Fruit fly (Drosophila melanogaster) whole organism, embryonic: Measurements from ENCODE around the gene CG32425.

Experiments
- B-H1 ChIP-seq: fragments of 200-800 bp; sonication (Bioruptor generic); IDR thresholded peaks from 3 replicates; pipeline ENCODE4 v1.3.6; 2022; ENCODE audit warnings: missing biosample characterization, missing genetic modification characterization
- CG10321 ChIP-seq: fragments of 200-800 bp; sonication (Bioruptor generic); IDR thresholded peaks from 2 replicates; pipeline ENCODE4 v1.3.6; 2022; ENCODE audit warnings: missing biosample characterization, missing genetic modification characterization
- CG11085 ChIP-seq: fragments of 200-800 bp; sonication (Bioruptor generic); IDR thresholded peaks from 2 replicates; pipeline ENCODE4 v1.3.6; 2022; ENCODE audit warnings: missing biosample characterization, missing genetic modification characterization
- CG11398 ChIP-seq: fragments of 200-800 bp; sonication (Bioruptor generic); optimal IDR thresholded peaks from 2 replicates; lab custom pipeline; 2016; ENCODE audit warnings: missing biosample characterization, missing genetic modification characterization
- CG11560 ChIP-seq: fragments of 200-800 bp; sonication (Bioruptor generic); IDR thresholded peaks from 3 replicates; pipeline ENCODE4 v1.3.6; 2022; ENCODE audit warnings: missing biosample characterization, missing genetic modification characterization
- CG11695 ChIP-seq: fragments of 200-800 bp; sonication (Bioruptor generic); IDR thresholded peaks from 3 replicates; pipeline ENCODE4 v1.3.6; 2022; ENCODE audit warnings: missing biosample characterization, missing genetic modification characterization
- CG11696 ChIP-seq: fragments of 200-800 bp; sonication (Bioruptor generic); IDR thresholded peaks from 2 replicates; pipeline ENCODE4 v1.3.6; 2022; ENCODE audit warnings: missing biosample characterization, missing genetic modification characterization
- CG12391 ChIP-seq: fragments of 200-800 bp; sonication (Bioruptor generic); optimal IDR thresholded peaks from 3 replicates; lab custom pipeline; 2018; ENCODE audit warnings: missing biosample characterization, mild to moderate bottlenecking, missing genetic modification characterization, moderate library complexity
- CG16813 ChIP-seq: fragments of 200-800 bp; sonication (Bioruptor generic); IDR thresholded peaks from 3 replicates; pipeline ENCODE4 v1.3.6; 2022; ENCODE audit warnings: missing biosample characterization, missing genetic modification characterization; ENCODE audit not compliant: partially characterized antibody
- CG17361 ChIP-seq: fragments of 200-800 bp; sonication (Bioruptor generic); IDR thresholded peaks from 3 replicates; pipeline ENCODE4 v1.3.6; 2022; ENCODE audit warnings: missing biosample characterization, missing genetic modification characterization
- CG17385 ChIP-seq: fragments of 200-800 bp; sonication (Bioruptor generic); optimal IDR thresholded peaks from 3 replicates; lab custom pipeline; 2018; ENCODE audit warnings: missing biosample characterization, mild to moderate bottlenecking, missing genetic modification characterization
- CG17912 ChIP-seq: fragments of 200-800 bp; sonication (Bioruptor generic); optimal IDR thresholded peaks from 2 replicates; lab custom pipeline; 2018; ENCODE audit warnings: missing biosample characterization, mild to moderate bottlenecking, missing genetic modification characterization
- CG31441 ChIP-seq: fragments of 200-800 bp; sonication (Bioruptor generic); IDR thresholded peaks from 2 replicates; pipeline ENCODE4 v1.3.6; 2022; ENCODE audit warnings: missing biosample characterization, missing genetic modification characterization
- CG34376 ChIP-seq: fragments of 200-800 bp; sonication (Bioruptor generic); optimal IDR thresholded peaks from 2 replicates; lab custom pipeline; 2018; ENCODE audit warnings: missing biosample characterization, mild to moderate bottlenecking, missing genetic modification characterization
- CG34422 ChIP-seq: fragments of 200-800 bp; sonication (Bioruptor generic); IDR thresholded peaks from 3 replicates; pipeline ENCODE4 v1.3.6; 2022; ENCODE audit warnings: missing biosample characterization, missing genetic modification characterization
- CG7839 ChIP-seq: fragments of 200-800 bp; sonication (Bioruptor generic); optimal IDR thresholded peaks from 3 replicates; lab custom pipeline; 2018; ENCODE audit warnings: missing biosample characterization, mild to moderate bottlenecking, missing genetic modification characterization, moderate library complexity
- CoRest ChIP-seq: fragments of 200-800 bp; sonication (Bioruptor generic); optimal IDR thresholded peaks from 3 replicates; lab custom pipeline; 2018; ENCODE audit warnings: missing biosample characterization, mild to moderate bottlenecking, missing genetic modification characterization, moderate library complexity
- Dek ChIP-seq: fragments of 200-800 bp; sonication (Bioruptor generic); optimal IDR thresholded peaks from 3 replicates; lab custom pipeline; 2019; ENCODE audit warnings: missing biosample characterization, mild to moderate bottlenecking, missing genetic modification characterization, moderate library complexity
- Fer3 ChIP-seq: fragments of 200-800 bp; sonication (Bioruptor generic); optimal IDR thresholded peaks from 2 replicates; lab custom pipeline; 2018; ENCODE audit warnings: missing biosample characterization, mild to moderate bottlenecking, missing genetic modification characterization, moderate library complexity
- HLH3B ChIP-seq: fragments of 200-800 bp; sonication (Bioruptor generic); IDR thresholded peaks from 2 replicates; pipeline ENCODE4 v1.3.6; 2022; ENCODE audit warnings: missing biosample characterization, missing genetic modification characterization
- HLH4C ChIP-seq: fragments of 200-800 bp; sonication (Bioruptor generic); IDR thresholded peaks from 3 replicates; pipeline ENCODE4 v1.3.6; 2022; ENCODE audit warnings: missing biosample characterization, missing genetic modification characterization; ENCODE audit not compliant: partially characterized antibody
- Hand ChIP-seq: fragments of 200-800 bp; sonication (Bioruptor generic); optimal IDR thresholded peaks from 2 replicates; lab custom pipeline; 2017; ENCODE audit warnings: mild to moderate bottlenecking, missing biosample characterization, missing genetic modification reagents, missing genetic modification characterization
- HmgD ChIP-seq: fragments of 200-800 bp; sonication (Bioruptor generic); optimal IDR thresholded peaks from 3 replicates; lab custom pipeline; 2016; ENCODE audit warnings: missing biosample characterization, missing genetic modification characterization
- Meics ChIP-seq: fragments of 200-800 bp; sonication (Bioruptor generic); optimal IDR thresholded peaks from 2 replicates; lab custom pipeline; 2017; ENCODE audit warnings: missing biosample characterization, mild to moderate bottlenecking, missing genetic modification characterization
- NC2α ChIP-seq: fragments of 200-800 bp; sonication (Bioruptor generic); optimal IDR thresholded peaks from 2 replicates; lab custom pipeline; 2016; ENCODE audit warnings: missing biosample characterization, missing genetic modification characterization
- Oaz ChIP-seq: fragments of 200-800 bp; sonication (Bioruptor generic); IDR thresholded peaks from 2 replicates; pipeline ENCODE4 v1.3.6; 2022; ENCODE audit warnings: missing biosample characterization, missing genetic modification characterization
- Rfx ChIP-seq: fragments of 200-800 bp; sonication (Bioruptor generic); IDR thresholded peaks from 2 replicates; pipeline ENCODE4 v1.3.6; 2022; ENCODE audit warnings: missing biosample characterization, missing genetic modification characterization
- bigmax ChIP-seq: fragments of 200-800 bp; sonication (Bioruptor generic); optimal IDR thresholded peaks from 2 replicates; lab custom pipeline; 2018; ENCODE audit warnings: missing biosample characterization, mild to moderate bottlenecking, missing genetic modification characterization
- dati ChIP-seq: fragments of 200-800 bp; sonication (Bioruptor generic); IDR thresholded peaks from 2 replicates; pipeline ENCODE4 v1.3.6; 2022; ENCODE audit warnings: missing biosample characterization, missing genetic modification characterization
- ewg ChIP-seq: fragments of 200-800 bp; sonication (Bioruptor generic); optimal IDR thresholded peaks from 3 replicates; lab custom pipeline; 2017; ENCODE audit warnings: mild to moderate bottlenecking, missing biosample characterization, missing genetic modification reagents, missing genetic modification characterization
- fd102C ChIP-seq: fragments of 200-800 bp; sonication (Bioruptor generic); optimal IDR thresholded peaks from 2 replicates; lab custom pipeline; 2018; ENCODE audit warnings: missing biosample characterization, mild to moderate bottlenecking, missing genetic modification characterization, moderate library complexity
- gfzf ChIP-seq: fragments of 200-800 bp; sonication (Bioruptor generic); optimal IDR thresholded peaks from 2 replicates; lab custom pipeline; 2016; ENCODE audit warnings: missing biosample characterization, mild to moderate bottlenecking, missing genetic modification characterization, moderate library complexity
- hbn ChIP-seq: fragments of 200-800 bp; sonication (Bioruptor generic); IDR thresholded peaks from 2 replicates; pipeline ENCODE4 v1.3.6; 2022; ENCODE audit warnings: missing biosample characterization, missing genetic modification characterization; ENCODE audit not compliant: partially characterized antibody
- lov ChIP-seq, 2 experiments: fragments of 200-800 bp in 1 of 2; fragments of >200 bp in 1 of 2; sonication (Bioruptor generic) in 1 of 2; IDR thresholded peaks in 1 of 2; optimal IDR thresholded peaks in 1 of 2; 2 replicates in 1 of 2; 3 replicates in 1 of 2; pipeline versions ENCODE4 v1.3.6 to Lab custom; 2017 to 2022; ENCODE audit warnings: missing biosample characterization in 1 of 2, missing genetic modification characterization in 1 of 2
- nerfin-1 ChIP-seq: fragments of 200-800 bp; sonication (Bioruptor generic); optimal IDR thresholded peaks from 3 replicates; lab custom pipeline; 2019; ENCODE audit warnings: missing biosample characterization, mild to moderate bottlenecking, missing genetic modification characterization, moderate library complexity
- otp ChIP-seq: fragments of 200-800 bp; sonication (Bioruptor generic); IDR thresholded peaks from 3 replicates; pipeline ENCODE4, ENCODE4 v1.3.6; 2022; ENCODE audit warnings: missing biosample characterization, missing genetic modification characterization
- pita ChIP-seq: fragments of 200-800 bp; sonication (Bioruptor generic); optimal IDR thresholded peaks from 2 replicates; lab custom pipeline; 2017; ENCODE audit warnings: missing biosample characterization, mild to moderate bottlenecking, missing genetic modification characterization
- ranshi ChIP-seq: fragments of 200-800 bp; sonication (Bioruptor generic); IDR thresholded peaks from 2 replicates; pipeline ENCODE4 v1.3.6; 2022; ENCODE audit warnings: missing biosample characterization, missing genetic modification characterization
- salm ChIP-seq: fragments of 200-800 bp; sonication (Bioruptor generic); optimal IDR thresholded peaks from 2 replicates; lab custom pipeline; 2018; ENCODE audit warnings: missing biosample characterization, mild to moderate bottlenecking, missing genetic modification characterization
- sim ChIP-seq: fragments of 200-800 bp; sonication (Bioruptor generic); IDR thresholded peaks from 2 replicates; pipeline ENCODE4 v1.3.6; 2022; ENCODE audit warnings: missing biosample characterization, missing genetic modification characterization
- so ChIP-seq: fragments of 200-800 bp; sonication (Bioruptor generic); IDR thresholded peaks from 3 replicates; pipeline ENCODE4 v1.3.6; 2022; ENCODE audit warnings: missing biosample characterization, missing genetic modification characterization
- sr ChIP-seq: fragments of 200-800 bp; sonication (Bioruptor generic); IDR thresholded peaks from 3 replicates; pipeline ENCODE4 v1.3.6; 2022; ENCODE audit warnings: missing biosample characterization, missing genetic modification characterization
- sug ChIP-seq: fragments of 200-800 bp; optimal IDR thresholded peaks from 2 replicates; lab custom pipeline; 2019; ENCODE audit warnings: missing biosample characterization, mild to moderate bottlenecking, missing genetic modification characterization, moderate library complexity
- usp ChIP-seq: fragments of >200 bp; optimal IDR thresholded peaks from 2 replicates; lab custom pipeline; 2017; ENCODE audit warnings: missing biosample characterization, missing genetic modification characterization
- wek ChIP-seq: fragments of 200-800 bp; sonication (Bioruptor generic); optimal IDR thresholded peaks from 3 replicates; lab custom pipeline; 2018; ENCODE audit warnings: missing biosample characterization, mild to moderate bottlenecking, missing genetic modification characterization, moderate library complexity
- zen2 ChIP-seq: fragments of 200-800 bp; sonication (Bioruptor generic); IDR thresholded peaks from 3 replicates; pipeline ENCODE4 v1.3.6; 2022; ENCODE audit warnings: missing biosample characterization, missing genetic modification characterization; ENCODE audit not compliant: partially characterized antibody
- zf30C ChIP-seq: fragments of 200-800 bp; sonication (Bioruptor generic); optimal IDR thresholded peaks from 3 replicates; lab custom pipeline; 2018; ENCODE audit warnings: missing biosample characterization, mild to moderate bottlenecking, missing genetic modification characterization

Gene CG32425

dm6 chr3L:20497124-20497996 lies at the start of gene CG32425 (continued):
- TF ChIP-seq HLH3B = no peak
- TF ChIP-seq nerfin-1 (tag; lab: Kevin White, UChicago) = peak; percentile 8
- 0 out of 2 replicates have a peak, but pooled peaks have one; percentile 9 for TF ChIP-seq CG31441
- no peak for TF ChIP-seq Oaz (GFP tag; lab: Robert Waterston, UW)
- TF ChIP-seq Rfx (GFP tag; lab: Robert Waterston, UW) = peak; percentile 36; the same call in 1 of the 2 replicates
- no peak for TF ChIP-seq HLH4C
- TF ChIP-seq Dek = peak; percentile 2
- peak; percentile 75 for TF ChIP-seq CG17385 (GFP tag; lab: Kevin White, UChicago)
- TF ChIP-seq CG34422 (GFP tag; lab: Robert Waterston, UW) = peak; percentile 55; the same call in 2 of the 3 replicates
- TF ChIP-seq dati (GFP tag; lab: Robert Waterston, UW) = no peak
- peak; percentile 36 for TF ChIP-seq CoRest (tag; lab: Kevin White, UChicago)
- peak; percentile 33 for TF ChIP-seq Fer3 (tag; lab: Kevin White, UChicago)
- 0 out of 3 replicates have a peak, but pooled peaks have one; percentile 21 for TF ChIP-seq CG17361
- no peak for TF ChIP-seq CG11085
- no peak for TF ChIP-seq Hand (GFP tag; lab: Kevin White, UChicago)
- TF ChIP-seq ewg = no peak
- no peak for TF ChIP-seq hbn (GFP tag; lab: Robert Waterston, UW)
- no peak for TF ChIP-seq B-H1 (GFP tag; lab: Robert Waterston, UW)
- no peak for TF ChIP-seq zf30C (GFP tag; lab: Kevin White, UChicago)
- peak; percentile 47 for TF ChIP-seq gfzf (GFP tag; lab: Kevin White, UChicago)
- TF ChIP-seq ranshi = no peak
- TF ChIP-seq CG17912 (GFP tag; lab: Kevin White, UChicago) = no peak
- TF ChIP-seq wek (GFP tag; lab: Kevin White, UChicago) = no peak
- TF ChIP-seq CG12391 (tag; lab: Kevin White, UChicago) = peak; percentile 24
- TF ChIP-seq CG7839 = peak; percentile 18
- no peak for TF ChIP-seq otp (GFP tag; lab: Robert Waterston, UW)

dm6 chr3L:20447337-20447736 lies 49.8 kb upstream of the CG32425 start:
- TF ChIP-seq zen2 = no peak
- TF ChIP-seq Meics = no peak
- TF ChIP-seq CG12391 (tag; lab: Kevin White, UChicago) = peak; percentile 18
- no peak for TF ChIP-seq CG11398
- TF ChIP-seq CG11560 (tag; lab: Robert Waterston, UW) = 0 out of 3 replicates have a peak, but pooled peaks have one; percentile 35
- no peak for TF ChIP-seq hbn (GFP tag; lab: Robert Waterston, UW)
- no peak for TF ChIP-seq fd102C (GFP tag; lab: Kevin White, UChicago)
- no peak for TF ChIP-seq NC2α
- no peak for TF ChIP-seq salm (tag; lab: Kevin White, UChicago)
- no peak for TF ChIP-seq CG10321 (GFP tag; lab: Robert Waterston, UW)
- 0 out of 3 replicates have a peak, but pooled peaks have one; percentile 24 for TF ChIP-seq CG17361
- TF ChIP-seq usp = no peak
- no peak for TF ChIP-seq HmgD (GFP tag; lab: Kevin White, UChicago)
- 0 out of 3 replicates have a peak, but pooled peaks have one; percentile 21 for TF ChIP-seq CG16813 (GFP tag; lab: Robert Waterston, UW)
- no peak for TF ChIP-seq pita (GFP tag; lab: Kevin White, UChicago)
- TF ChIP-seq sr (GFP tag; lab: Robert Waterston, UW) = 0 out of 3 replicates have a peak, but pooled peaks have one; percentile 18
- TF ChIP-seq sug (tag; lab: Kevin White, UChicago) = no peak
- no peak for TF ChIP-seq CG11696 (GFP tag; lab: Robert Waterston, UW)
- TF ChIP-seq CG11695 (GFP tag; lab: Robert Waterston, UW) = no peak
- TF ChIP-seq CG11085 = no peak
- no peak for TF ChIP-seq lov (optimal IDR thresholded peaks at IDR 0.05; lab: Kevin White, UChicago)
- 0 out of 3 replicates have a peak, but pooled peaks have one; percentile 8 for TF ChIP-seq lov (GFP tag; IDR thresholded peaks at IDR 0.05; lab: Robert Waterston, UW)
- no peak for TF ChIP-seq CG34376 (GFP tag; lab: Kevin White, UChicago)
- TF ChIP-seq so (GFP tag; lab: Robert Waterston, UW) = no peak
- TF ChIP-seq sim (GFP tag; lab: Robert Waterston, UW) = 0 out of 2 replicates have a peak, but pooled peaks have one; percentile 17
- no peak for TF ChIP-seq bigmax (GFP tag; lab: Kevin White, UChicago)
